Worm (Caenorhabditis elegans) whole organism, young adult: ENCODE results near the gene clec-9.

ENCODE experiments used
- B0035.1 ChIP-seq: sonication (generic microtip); optimal IDR thresholded peaks from 2 replicates; lab custom pipeline; 2016; ENCODE audit warnings: missing genetic modification characterization, mild to moderate bottlenecking, missing compliant biosample characterization, missing genotype, missing genetic modification reagents
- D2030.7 ChIP-seq: fragments of 200-800 bp; sonication (Bioruptor generic); IDR thresholded peaks from 2 replicates; pipeline ENCODE4 v1.3.6; 2022; ENCODE audit warnings: missing genetic modification reagents, missing genetic modification characterization, missing compliant biosample characterization
- K12H6.12 ChIP-seq: fragments of 200-800 bp; sonication (Bioruptor generic); optimal IDR thresholded peaks from 2 replicates; lab custom pipeline; 2018; ENCODE audit warnings: mild to moderate bottlenecking, missing genetic modification characterization, missing compliant biosample characterization
- T26A5.8 ChIP-seq: sonication (generic microtip); optimal IDR thresholded peaks from 2 replicates; lab custom pipeline; 2016; ENCODE audit warnings: missing genetic modification characterization, missing compliant biosample characterization
- Y56A3A.18 ChIP-seq: fragments of 200-800 bp; sonication (Bioruptor generic); IDR thresholded peaks from 2 replicates; pipeline ENCODE4 v1.3.6; 2022; ENCODE audit warnings: missing genetic modification reagents, missing genetic modification characterization, missing compliant biosample characterization
- Y79H2A.3 ChIP-seq: fragments of 200-800 bp; sonication (Bioruptor generic); conservative IDR thresholded peaks from 2 replicates; pipeline ENCODE4 v1.3.6; 2022; ENCODE audit warnings: missing genetic modification reagents, missing genetic modification characterization, missing compliant biosample characterization
- attf-5 ChIP-seq: fragments of 200-800 bp; sonication (Bioruptor generic); optimal IDR thresholded peaks from 2 replicates; lab custom pipeline; 2018; ENCODE audit warnings: mild to moderate bottlenecking, missing genetic modification characterization, missing compliant biosample characterization
- cebp-1 ChIP-seq, 2 experiments: fragments of 200-800 bp in 1 of 2; sonication (Bioruptor generic) in 1 of 2; sonication (generic microtip) in 1 of 2; IDR thresholded peaks in 1 of 2; optimal IDR thresholded peaks in 1 of 2; 2 replicates each; pipeline versions ENCODE4 v1.3.6 to Lab custom; 2017 to 2022; ENCODE audit warnings: missing compliant biosample characterization in 2 of 2, missing genetic modification characterization in 2 of 2, mild to moderate bottlenecking in 1 of 2, missing genetic modification reagents in 1 of 2, moderate library complexity in 1 of 2
- ceh-100 ChIP-seq: fragments of 200-800 bp; sonication (Bioruptor generic); IDR thresholded peaks from 2 replicates; pipeline ENCODE4 v1.3.6; 2022; ENCODE audit warnings: missing genetic modification reagents, missing genetic modification characterization, missing compliant biosample characterization
- ceh-40 ChIP-seq: fragments of 200-800 bp; sonication (Bioruptor generic); IDR thresholded peaks from 2 replicates; pipeline ENCODE4 v1.3.6; 2022; ENCODE audit warnings: missing genetic modification characterization, missing compliant biosample characterization
- ceh-79 ChIP-seq: sonication (generic microtip); optimal IDR thresholded peaks from 2 replicates; lab custom pipeline; 2017; ENCODE audit warnings: mild to moderate bottlenecking, missing genetic modification characterization, missing compliant biosample characterization
- dpl-1 ChIP-seq: fragments of 150-350 bp; optimal IDR thresholded peaks from 2 replicates; lab custom pipeline; 2014; ENCODE audit warnings: missing biosample characterization, missing genetic modification reagents, missing genetic modification characterization
- ekl-4 ChIP-seq: fragments of 200-800 bp; sonication (Bioruptor generic); IDR thresholded peaks from 2 replicates; pipeline ENCODE4 v1.3.6; 2022; ENCODE audit warnings: missing genetic modification reagents, missing genetic modification characterization, missing compliant biosample characterization
- lsy-27 ChIP-seq: sonication (generic microtip); optimal IDR thresholded peaks from 2 replicates; lab custom pipeline; 2017; ENCODE audit warnings: missing genetic modification characterization, mild to moderate bottlenecking, missing compliant biosample characterization, antibody characterized with exemption, missing genotype, borderline replicate concordance; ENCODE audit not compliant: insufficient read depth
- madf-3 ChIP-seq: fragments of 200-800 bp; sonication (Bioruptor generic); IDR thresholded peaks from 2 replicates; pipeline ENCODE4 v1.3.6; 2022; ENCODE audit warnings: missing genetic modification reagents, missing genetic modification characterization, missing compliant biosample characterization
- mcd-1 ChIP-seq: fragments of 200-800 bp; sonication (Bioruptor generic); IDR thresholded peaks from 2 replicates; pipeline ENCODE4 v1.3.6; 2022; ENCODE audit warnings: missing genetic modification reagents, missing genetic modification characterization, missing compliant biosample characterization
- mxl-1 ChIP-seq: sonication (generic microtip); optimal IDR thresholded peaks from 2 replicates; lab custom pipeline; 2016; ENCODE audit warnings: missing genetic modification characterization, missing compliant biosample characterization
- nfya-1 ChIP-seq: sonication (generic microtip); optimal IDR thresholded peaks from 2 replicates; lab custom pipeline; 2017; ENCODE audit warnings: antibody characterized with exemption, missing compliant biosample characterization, missing genetic modification characterization, borderline replicate concordance; ENCODE audit not compliant: insufficient read depth
- nhr-120 ChIP-seq: fragments of 200-800 bp; sonication (Bioruptor generic); IDR thresholded peaks from 2 replicates; pipeline ENCODE4 v1.3.6; 2022; ENCODE audit warnings: missing genetic modification characterization, missing compliant biosample characterization
- nhr-80 ChIP-seq: sonication (generic microtip); optimal IDR thresholded peaks from 2 replicates; lab custom pipeline; 2016; ENCODE audit warnings: missing genetic modification characterization, missing compliant biosample characterization
- nhr-90 ChIP-seq: sonication (generic microtip); optimal IDR thresholded peaks from 2 replicates; lab custom pipeline; 2016; ENCODE audit warnings: missing genotype, mild to moderate bottlenecking, missing genetic modification characterization, missing compliant biosample characterization
- pbrm-1 ChIP-seq: fragments of 200-800 bp; sonication (Bioruptor generic); IDR thresholded peaks from 2 replicates; pipeline ENCODE4 v1.3.6; 2022; ENCODE audit warnings: missing genetic modification reagents, missing genetic modification characterization, missing compliant biosample characterization
- rcor-1 ChIP-seq: fragments of 200-800 bp; sonication (Bioruptor generic); IDR thresholded peaks from 2 replicates; pipeline ENCODE4 v1.3.6; 2022; ENCODE audit warnings: missing genetic modification reagents, missing genetic modification characterization, missing compliant biosample characterization
- somi-1 ChIP-seq: fragments of 200-800 bp; sonication (Bioruptor generic); optimal IDR thresholded peaks from 2 replicates; lab custom pipeline; 2018; ENCODE audit warnings: mild to moderate bottlenecking, missing genetic modification characterization, missing compliant biosample characterization
- sptf-2 ChIP-seq: fragments of 200-800 bp; sonication (Bioruptor generic); optimal IDR thresholded peaks from 2 replicates; lab custom pipeline; 2018; ENCODE audit warnings: mild to moderate bottlenecking, missing genetic modification characterization, missing compliant biosample characterization
- tbx-9 ChIP-seq: sonication (generic microtip); optimal IDR thresholded peaks from 2 replicates; lab custom pipeline; 2016; ENCODE audit warnings: borderline replicate concordance, missing genetic modification characterization, inconsistent platforms, missing compliant biosample characterization
- tlf-1 ChIP-seq: fragments of 200-800 bp; sonication (Bioruptor generic); optimal IDR thresholded peaks from 2 replicates; lab custom pipeline; 2018; ENCODE audit warnings: mild to moderate bottlenecking, missing genetic modification characterization, missing compliant biosample characterization
- zfh-2 ChIP-seq: fragments of 200-800 bp; sonication (Bioruptor generic); conservative IDR thresholded peaks from 2 replicates; pipeline ENCODE4 v1.3.6; 2022; ENCODE audit warnings: missing genetic modification reagents, missing genetic modification characterization, missing compliant biosample characterization
- ztf-18 ChIP-seq: sonication (generic microtip); optimal IDR thresholded peaks from 2 replicates; lab custom pipeline; 2016; ENCODE audit warnings: missing genotype, mild to moderate bottlenecking, missing genetic modification characterization, missing compliant biosample characterization
- ztf-25 ChIP-seq: fragments of 200-800 bp; sonication (Bioruptor generic); IDR thresholded peaks from 2 replicates; pipeline ENCODE4 v1.3.6; 2022; ENCODE audit warnings: missing genetic modification reagents, missing genetic modification characterization, missing compliant biosample characterization

The clec-9 gene

DNA sequence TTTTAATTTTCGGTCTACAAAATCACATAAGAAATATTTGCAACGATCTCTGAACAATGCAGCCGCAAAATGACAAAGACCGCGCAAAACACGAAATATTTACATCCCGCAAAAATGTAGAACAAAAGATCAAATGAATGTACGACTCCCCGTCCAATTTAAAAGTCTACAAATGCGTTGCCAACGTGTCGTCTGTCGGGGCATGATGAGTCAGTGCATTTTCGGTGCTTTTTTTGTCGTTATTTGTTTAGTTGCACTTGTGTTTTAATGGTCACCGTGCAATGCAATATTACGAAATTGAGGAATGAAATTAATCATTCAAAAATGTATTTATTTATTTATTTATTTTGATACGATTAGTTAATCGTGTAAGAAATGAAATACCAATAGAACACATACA is 18.1 kb upstream of the clec-9 start:
- no peak for TF ChIP-seq D2030.7 (GFP tag; lab: Robert Waterston, UW)
- TF ChIP-seq cebp-1 (GFP tag; IDR thresholded peaks at IDR 0.05; lab: Robert Waterston, UW), result peak; percentile 35; the same call in 1 of the 2 replicates
- TF ChIP-seq cebp-1 (tag; optimal IDR thresholded peaks at IDR 0.05; lab: Kevin White, UChicago), result no peak
- TF ChIP-seq nhr-90 (tag; lab: Kevin White, UChicago), result no peak
- TF ChIP-seq ztf-18, result no peak
- no peak for TF ChIP-seq somi-1
- no peak for TF ChIP-seq attf-5
- TF ChIP-seq sptf-2, result no peak
- TF ChIP-seq, all 124 proteins: peak for 1

DNA sequence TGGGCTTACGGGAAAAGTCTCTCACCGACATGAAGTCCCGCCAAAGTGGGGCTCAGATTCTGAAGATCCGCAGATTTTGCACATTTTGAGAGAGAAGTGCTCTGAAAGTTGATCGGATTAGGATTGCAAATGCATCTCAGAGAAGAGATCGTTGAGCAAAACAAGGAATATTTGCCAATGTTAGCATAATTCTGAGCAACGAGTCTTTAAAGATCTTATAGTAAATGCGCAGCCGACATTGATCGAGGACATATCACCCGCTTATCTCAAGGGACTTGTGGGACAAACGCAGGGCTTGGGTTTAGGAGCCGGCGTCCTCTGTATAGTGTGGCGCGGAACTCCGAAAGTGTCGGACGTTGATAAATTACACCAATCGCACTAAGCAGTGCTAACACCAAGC is 17.3 kb upstream of the clec-9 start, which contains the start of gene nhr-112:
nhr-112 (minus strand) TSS at position 101 of the 400 bp plus-strand sequence.
- TF ChIP-seq B0035.1 (tag; lab: Kevin White, UChicago) (no peak), T26A5.8 (tag; lab: Kevin White, UChicago) (no peak), Y56A3A.18 (GFP tag; lab: Robert Waterston, UW) (no peak), dpl-1 (GFP tag; lab: Kevin White, UChicago) (no peak), zfh-2 (GFP tag; lab: Robert Waterston, UW) (no peak), nfya-1 (tag; lab: Kevin White, UChicago) (no peak), mxl-1 (no peak), nhr-80 (tag; lab: Kevin White, UChicago) (no peak), mcd-1 (GFP tag; lab: Robert Waterston, UW) (no peak)

DNA sequence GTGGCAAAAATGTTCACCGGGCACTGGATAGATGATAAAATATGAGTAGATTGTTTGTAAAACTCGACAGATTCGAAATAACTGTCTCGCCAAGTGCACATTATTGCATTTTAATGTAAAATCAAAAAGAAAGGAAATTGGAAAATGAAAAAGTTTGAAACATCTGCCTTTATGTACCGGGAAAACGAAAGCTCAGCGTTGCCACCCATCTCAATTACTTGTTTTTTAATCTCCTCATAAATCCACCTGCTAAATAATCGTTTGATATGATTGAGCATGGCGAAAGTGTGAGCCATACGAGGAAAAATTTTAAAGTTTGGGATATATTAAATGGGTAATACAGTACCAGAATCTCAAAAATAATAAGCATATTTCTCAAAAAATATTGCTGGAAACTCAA is 10.1 kb upstream of the clec-9 start, which contains the start of gene srh-137:
srh-137 (minus strand) TSS at position 101 of the 400 bp plus-strand sequence.
- TF ChIP-seq tlf-1 (GFP tag; lab: Kevin White, UChicago) (no peak), somi-1 (no peak), ekl-4 (no peak), D2030.7 (GFP tag; lab: Robert Waterston, UW) (no peak), ceh-100 (no peak), K12H6.12 (tag; lab: Kevin White, UChicago) (no peak), tbx-9 (tag; lab: Kevin White, UChicago) (no peak)

DNA sequence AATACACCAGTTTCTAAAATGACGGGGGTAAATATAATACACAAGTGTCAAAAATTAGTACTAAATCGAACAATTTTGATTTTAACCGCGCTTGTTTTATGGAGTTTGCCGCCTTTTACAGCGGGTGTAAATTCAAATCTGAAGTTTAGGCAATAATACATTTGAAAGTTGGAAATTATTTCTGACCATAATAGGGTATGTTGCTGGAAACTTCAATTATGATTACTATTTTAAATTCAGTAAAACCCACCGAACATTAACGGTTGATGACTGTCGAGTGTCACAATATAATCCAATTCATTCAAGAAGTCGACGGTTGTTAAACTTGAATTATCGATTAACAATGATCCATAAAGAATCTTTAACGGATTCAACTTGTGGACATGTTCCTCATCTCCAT is 7.3 kb upstream of the clec-9 start:
- TF ChIP-seq ekl-4 (no peak), ztf-25 (GFP tag; lab: Robert Waterston, UW) (no peak), lsy-27 (tag; lab: Kevin White, UChicago) (no peak)

DNA sequence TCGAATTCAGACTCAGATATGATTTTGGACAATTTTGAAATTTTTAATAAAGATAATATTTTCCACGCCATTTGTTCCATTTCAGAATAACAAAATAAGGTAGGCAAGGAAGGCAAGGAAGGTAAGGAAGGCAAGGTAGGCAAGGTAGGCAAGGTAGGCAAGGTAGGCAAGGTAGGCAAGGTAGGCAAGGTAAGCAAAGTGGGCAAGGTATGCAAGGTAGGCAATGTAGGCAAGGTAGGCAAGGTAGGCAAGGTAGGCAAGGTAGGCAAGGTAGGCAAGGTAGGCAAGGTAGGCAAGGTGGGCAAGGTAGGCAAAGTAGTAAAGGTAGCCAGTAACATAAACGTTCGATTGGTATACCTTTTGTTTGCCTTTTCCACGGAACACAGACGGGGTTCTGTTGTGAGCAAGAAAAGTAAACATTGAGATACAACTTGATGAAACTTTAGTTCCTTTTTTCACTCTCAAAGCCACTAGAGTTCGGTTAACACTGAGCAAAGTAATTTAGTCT is 6.6 kb downstream of the clec-9 start, which contains the start of gene Y70C5C.1:
Y70C5C.1 (plus strand) TSS at position 458 of the 508 bp plus-strand sequence.
- TF ChIP-seq madf-3 (GFP tag; lab: Robert Waterston, UW), result 0 out of 2 replicates have a peak, but pooled peaks have one; percentile 7
- TF ChIP-seq pbrm-1 (GFP tag; lab: Robert Waterston, UW), result no peak
- TF ChIP-seq, all 124 proteins: peak for 1

DNA sequence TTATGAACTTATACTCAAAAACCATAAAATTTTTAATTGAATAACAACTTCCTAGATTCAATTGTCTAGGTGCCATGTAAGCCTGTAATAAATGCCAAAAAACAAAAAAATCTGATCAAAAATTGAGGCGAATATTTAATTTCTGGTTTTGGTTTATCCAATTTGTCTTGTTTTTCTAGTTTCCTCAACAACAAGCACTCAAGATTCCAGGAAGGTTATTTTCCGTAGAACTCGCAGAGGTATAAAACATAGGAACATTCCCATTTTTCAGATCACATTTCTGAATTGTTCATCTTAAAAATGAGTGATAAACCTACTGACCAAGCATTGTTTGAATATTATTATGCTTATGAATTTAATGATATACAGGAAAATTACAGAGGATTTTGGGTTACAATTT is 9.3 kb downstream of the clec-9 start, which contains the start of gene srw-41:
srw-41 (plus strand) TSS at position 301 of the 400 bp plus-strand sequence.
- TF ChIP-seq Y56A3A.18 (GFP tag; lab: Robert Waterston, UW) (no peak), ceh-79 (no peak), nhr-120 (no peak), ceh-40 (GFP tag; lab: Robert Waterston, UW) (no peak), Y79H2A.3 (no peak), rcor-1 (no peak), ztf-25 (GFP tag; lab: Robert Waterston, UW) (no peak), sptf-2 (no peak), somi-1 (no peak), attf-5 (no peak)
- TF ChIP-seq, all 124 proteins: peak for 0
